Worm (Caenorhabditis elegans): ENCODE measurements around the gene C07G1.6.

- TF ChIP-seq daf-12 (tag; optimal IDR thresholded peaks at IDR 0.05), result no peak
- no peak for TF ChIP-seq unc-62 (GFP tag; optimal IDR thresholded peaks at IDR 0.05)
- TF ChIP-seq snpc-4 (tag; optimal IDR thresholded peaks at IDR 0.05), result no peak
- TF ChIP-seq nhr-237 (tag; optimal IDR thresholded peaks at IDR 0.05), result no peak
- no peak for TF ChIP-seq ztf-11 (tag; optimal IDR thresholded peaks at IDR 0.05)
- no peak for TF ChIP-seq R02D3.7 (tag; optimal IDR thresholded peaks at IDR 0.05)
- TF ChIP-seq fkh-10 (GFP tag; optimal IDR thresholded peaks at IDR 0.05), result peak; percentile 80
- TF ChIP-seq lin-39 (tag; optimal IDR thresholded peaks at IDR 0.05), result no peak
- TF ChIP-seq egl-27 (tag; optimal IDR thresholded peaks at IDR 0.05), result no peak
- no peak for TF ChIP-seq nhr-43 (tag; optimal IDR thresholded peaks at IDR 0.05; ENCODE audit: poor library complexity, severe bottlenecking)
- TF ChIP-seq ztf-4 (tag; optimal IDR thresholded peaks at IDR 0.05), result no peak
Measured at ce11 chrIV:8181404-8181803, 28.8 kb downstream of the C07G1.6 start.

Data from whole organism, L3 larva.